Fruit fly (Drosophila melanogaster) whole organism, embryonic: Measurements from ENCODE around the gene CG42542.

Source experiments
- Ada2b ChIP-seq: fragments of 200-800 bp; sonication (Bioruptor generic); IDR thresholded peaks from 2 replicates; pipeline ENCODE4 v1.3.6; 2022; ENCODE audit warnings: missing biosample characterization, missing genetic modification characterization
- Atf3 ChIP-seq: fragments of 200-800 bp; sonication (Bioruptor generic); optimal IDR thresholded peaks from 3 replicates; lab custom pipeline; 2016; ENCODE audit warnings: missing biosample characterization, missing genetic modification characterization
- BEAF-32 ChIP-seq: fragments of 200-800 bp; sonication (Bioruptor generic); optimal IDR thresholded peaks from 3 replicates; lab custom pipeline; 2017; ENCODE audit warnings: missing biosample characterization, missing genetic modification characterization, mild to moderate bottlenecking, moderate library complexity, missing genetic modification reagents
- CG11456 ChIP-seq: fragments of 200-800 bp; sonication (Bioruptor generic); IDR thresholded peaks from 3 replicates; pipeline ENCODE4 v1.3.6; 2022; ENCODE audit warnings: missing biosample characterization, missing genetic modification characterization
- CG12155 ChIP-seq: fragments of 200-800 bp; sonication (Bioruptor generic); optimal IDR thresholded peaks from 3 replicates; lab custom pipeline; 2016; ENCODE audit warnings: missing biosample characterization, missing genetic modification characterization
- CG12236 ChIP-seq: fragments of 200-800 bp; sonication (Bioruptor generic); optimal IDR thresholded peaks from 2 replicates; lab custom pipeline; 2016; ENCODE audit warnings: missing biosample characterization, missing genetic modification characterization
- CG12769 ChIP-seq: fragments of 200-800 bp; sonication (Bioruptor generic); optimal IDR thresholded peaks from 2 replicates; lab custom pipeline; 2019; ENCODE audit warnings: missing biosample characterization, mild to moderate bottlenecking, missing genetic modification characterization, moderate library complexity
- CG14965 ChIP-seq: fragments of 200-800 bp; sonication (Bioruptor generic); optimal IDR thresholded peaks from 2 replicates; lab custom pipeline; 2016; ENCODE audit warnings: missing biosample characterization, missing genetic modification characterization, borderline replicate concordance
- CG17361 ChIP-seq: fragments of 200-800 bp; sonication (Bioruptor generic); IDR thresholded peaks from 3 replicates; pipeline ENCODE4 v1.3.6; 2022; ENCODE audit warnings: missing biosample characterization, missing genetic modification characterization
- CG2202 ChIP-seq: fragments of 200-800 bp; sonication (Bioruptor generic); optimal IDR thresholded peaks from 2 replicates; lab custom pipeline; 2018; ENCODE audit warnings: missing biosample characterization, mild to moderate bottlenecking, missing genetic modification characterization
- CG32532 ChIP-seq: fragments of 200-800 bp; sonication (Bioruptor generic); IDR thresholded peaks from 2 replicates; pipeline ENCODE4 v1.3.6; 2022; ENCODE audit warnings: missing biosample characterization, missing genetic modification characterization
- CG4424 ChIP-seq: fragments of 200-800 bp; sonication (Bioruptor generic); optimal IDR thresholded peaks from 3 replicates; lab custom pipeline; 2016; ENCODE audit warnings: missing biosample characterization, missing genetic modification characterization
- CG6654 ChIP-seq: fragments of 200-800 bp; sonication (Bioruptor generic); optimal IDR thresholded peaks from 2 replicates; lab custom pipeline; 2017; ENCODE audit warnings: missing biosample characterization, mild to moderate bottlenecking, missing genetic modification characterization
- CG7271 ChIP-seq: fragments of 200-800 bp; sonication (Bioruptor generic); optimal IDR thresholded peaks from 2 replicates; lab custom pipeline; 2018; ENCODE audit warnings: missing biosample characterization, mild to moderate bottlenecking, missing genetic modification characterization, moderate library complexity
- CG8281 ChIP-seq: fragments of 200-800 bp; sonication (Bioruptor generic); optimal IDR thresholded peaks from 2 replicates; lab custom pipeline; 2018; ENCODE audit warnings: missing biosample characterization, mild to moderate bottlenecking, missing genetic modification characterization, moderate library complexity
- CG8924 ChIP-seq: fragments of 200-800 bp; optimal IDR thresholded peaks from 3 replicates; lab custom pipeline; 2019; ENCODE audit warnings: missing biosample characterization, mild to moderate bottlenecking, missing genetic modification characterization, moderate library complexity
- Camta ChIP-seq: fragments of 200-800 bp; sonication (Bioruptor generic); optimal IDR thresholded peaks from 2 replicates; lab custom pipeline; 2016; ENCODE audit warnings: missing biosample characterization, missing genetic modification characterization
- Dip2 ChIP-seq: fragments of 200-800 bp; sonication (Bioruptor generic); IDR thresholded peaks from 2 replicates; pipeline ENCODE4 v1.3.6; 2022; ENCODE audit warnings: missing biosample characterization, missing genetic modification characterization
- Doc2 ChIP-seq: fragments of 200-800 bp; sonication (Bioruptor generic); IDR thresholded peaks from 2 replicates; pipeline ENCODE4 v1.3.6; 2022; ENCODE audit warnings: missing biosample characterization, missing genetic modification characterization
- Dref ChIP-seq: fragments of 200-800 bp; sonication (Bioruptor generic); IDR thresholded peaks from 2 replicates; pipeline ENCODE4 v1.3.6; 2022; ENCODE audit warnings: missing biosample characterization, missing genetic modification characterization
- E2f2 ChIP-seq: fragments of 200-800 bp; sonication (Bioruptor generic); IDR thresholded peaks from 2 replicates; pipeline ENCODE4 v1.3.6; 2022; ENCODE audit warnings: missing biosample characterization, missing genetic modification characterization
- Eip74EF ChIP-seq, 2 experiments: fragments of 200-800 bp in 1 of 2; fragments of >200 bp in 1 of 2; sonication (Bioruptor generic) in 1 of 2; optimal IDR thresholded peaks; 2 replicates each; lab custom pipeline; 2017 to 2019; ENCODE audit warnings: missing biosample characterization in 2 of 2, missing genetic modification characterization in 2 of 2, mild to moderate bottlenecking in 1 of 2, moderate library complexity in 1 of 2
- Hey ChIP-seq: fragments of 200-800 bp; sonication (Bioruptor generic); optimal IDR thresholded peaks from 3 replicates; lab custom pipeline; 2018; ENCODE audit warnings: missing biosample characterization, mild to moderate bottlenecking, missing genetic modification characterization
- Hr51 ChIP-seq, 2 experiments: fragments of 200-800 bp; sonication (Bioruptor generic); optimal IDR thresholded peaks; 2 replicates in 1 of 2; 3 replicates in 1 of 2; lab custom pipeline; 2016 to 2018; ENCODE audit warnings: missing biosample characterization in 2 of 2, missing genetic modification characterization in 2 of 2, mild to moderate bottlenecking in 1 of 2, moderate library complexity in 1 of 2
- Hr78 ChIP-seq, 2 experiments: fragments of 200-800 bp in 1 of 2; fragments of >200 bp in 1 of 2; sonication (Bioruptor generic) in 1 of 2; optimal IDR thresholded peaks; 2 replicates each; lab custom pipeline; 2017 to 2019; ENCODE audit warnings: missing biosample characterization in 2 of 2, missing genetic modification characterization in 2 of 2, mild to moderate bottlenecking in 1 of 2, moderate library complexity in 1 of 2
- MESR4 ChIP-seq: fragments of 200-800 bp; sonication (Bioruptor generic); optimal IDR thresholded peaks from 2 replicates; lab custom pipeline; 2018; ENCODE audit warnings: missing biosample characterization, mild to moderate bottlenecking, missing genetic modification characterization, moderate library complexity
- NK7.1 ChIP-seq: fragments of 200-800 bp; sonication (Bioruptor generic); optimal IDR thresholded peaks from 3 replicates; lab custom pipeline; 2016; ENCODE audit warnings: missing biosample characterization, missing genetic modification characterization
- Neu2 ChIP-seq: fragments of 200-800 bp; sonication (Bioruptor generic); optimal IDR thresholded peaks from 3 replicates; lab custom pipeline; 2016; ENCODE audit warnings: missing biosample characterization, missing genetic modification characterization, borderline replicate concordance
- Sox100B ChIP-seq: fragments of 200-800 bp; sonication (Bioruptor generic); optimal IDR thresholded peaks from 3 replicates; lab custom pipeline; 2018; ENCODE audit warnings: missing biosample characterization, mild to moderate bottlenecking, missing genetic modification characterization
- Usf ChIP-seq: fragments of 200-800 bp; sonication (Bioruptor generic); optimal IDR thresholded peaks from 2 replicates; lab custom pipeline; 2017; ENCODE audit warnings: missing genotype, missing biosample characterization, missing genetic modification characterization
- ap ChIP-seq: fragments of 200-800 bp; sonication (Bioruptor generic); IDR thresholded peaks from 2 replicates; pipeline ENCODE4 v1.3.6; 2022; ENCODE audit warnings: missing biosample characterization, missing genetic modification characterization
- chif ChIP-seq, 2 experiments: fragments of 200-800 bp; sonication (Bioruptor generic); optimal IDR thresholded peaks; 3 replicates each; lab custom pipeline; 2016; ENCODE audit warnings: missing biosample characterization in 2 of 2, missing genetic modification characterization in 2 of 2
- chm ChIP-seq: fragments of 200-800 bp; sonication (Bioruptor generic); IDR thresholded peaks from 2 replicates; pipeline ENCODE4 v1.3.6; 2022; ENCODE audit warnings: missing biosample characterization, missing genetic modification characterization
- corto ChIP-seq: fragments of 200-800 bp; sonication (Bioruptor generic); optimal IDR thresholded peaks from 2 replicates; lab custom pipeline; 2016; ENCODE audit warnings: missing biosample characterization, mild to moderate bottlenecking, missing genetic modification characterization, moderate library complexity
- crc ChIP-seq: fragments of 200-800 bp; sonication (Bioruptor generic); optimal IDR thresholded peaks from 2 replicates; lab custom pipeline; 2016; ENCODE audit warnings: missing biosample characterization, missing genetic modification characterization
- crp ChIP-seq, 2 experiments: fragments of 200-800 bp; sonication (Bioruptor generic); optimal IDR thresholded peaks; 2 replicates in 1 of 2; 3 replicates in 1 of 2; lab custom pipeline; 2017; ENCODE audit warnings: missing biosample characterization in 2 of 2, missing genetic modification characterization in 2 of 2, mild to moderate bottlenecking in 1 of 2, moderate library complexity in 1 of 2
- dati ChIP-seq: fragments of 200-800 bp; sonication (Bioruptor generic); IDR thresholded peaks from 2 replicates; pipeline ENCODE4 v1.3.6; 2022; ENCODE audit warnings: missing biosample characterization, missing genetic modification characterization
- disco-r ChIP-seq: fragments of 200-800 bp; sonication (Bioruptor generic); optimal IDR thresholded peaks from 2 replicates; lab custom pipeline; 2016; ENCODE audit warnings: missing biosample characterization, missing genetic modification characterization
- eve ChIP-seq, 2 experiments: fragments of >200 bp; optimal IDR thresholded peaks; 2 replicates each; lab custom pipeline; 2017; ENCODE audit warnings: missing biosample characterization in 2 of 2, missing genetic modification characterization in 2 of 2
- gcm2 ChIP-seq: fragments of 200-800 bp; sonication (Bioruptor generic); optimal IDR thresholded peaks from 2 replicates; lab custom pipeline; 2016; ENCODE audit warnings: missing biosample characterization, missing genetic modification characterization
- h ChIP-seq: fragments of >200 bp; optimal IDR thresholded peaks from 2 replicates; lab custom pipeline; 2017
- hkb ChIP-seq, 2 experiments: fragments of 200-800 bp in 1 of 2; fragments of >200 bp in 1 of 2; sonication (Bioruptor generic) in 1 of 2; IDR thresholded peaks in 1 of 2; optimal IDR thresholded peaks in 1 of 2; 2 replicates each; pipeline versions ENCODE4 v1.3.6 to Lab custom; 2017 to 2022; ENCODE audit warnings: missing biosample characterization in 1 of 2, missing genetic modification characterization in 1 of 2
- ind ChIP-seq: fragments of 200-800 bp; sonication (Bioruptor generic); optimal IDR thresholded peaks from 3 replicates; lab custom pipeline; 2016; ENCODE audit warnings: missing biosample characterization, missing genetic modification characterization
- kay ChIP-seq: fragments of 200-800 bp; sonication (Bioruptor generic); optimal IDR thresholded peaks from 2 replicates; lab custom pipeline; 2016; ENCODE audit warnings: missing biosample characterization, missing genetic modification characterization
- maf-S ChIP-seq: fragments of 200-800 bp; sonication (Bioruptor generic); optimal IDR thresholded peaks from 2 replicates; lab custom pipeline; 2016; ENCODE audit warnings: missing biosample characterization, missing genetic modification characterization
- mirr ChIP-seq: fragments of 200-800 bp; sonication (Bioruptor generic); optimal IDR thresholded peaks from 3 replicates; lab custom pipeline; 2018; ENCODE audit warnings: missing biosample characterization, mild to moderate bottlenecking, missing genetic modification characterization
- salm ChIP-seq: fragments of 200-800 bp; sonication (Bioruptor generic); optimal IDR thresholded peaks from 2 replicates; lab custom pipeline; 2018; ENCODE audit warnings: missing biosample characterization, mild to moderate bottlenecking, missing genetic modification characterization
- ttk ChIP-seq: fragments of 200-800 bp; sonication (Bioruptor generic); IDR thresholded peaks from 2 replicates; pipeline ENCODE4 v2.1.2; 2022; ENCODE audit warnings: missing biosample characterization, missing genetic modification characterization
- tx ChIP-seq: fragments of 200-800 bp; sonication (Bioruptor generic); optimal IDR thresholded peaks from 2 replicates; lab custom pipeline; 2016; ENCODE audit warnings: missing biosample characterization, missing genetic modification characterization

CG42542 gene

dm6 chr3R:15229329-15229876 lies 33.0 kb downstream of the CG42542 start, which contains the start of the genes Art3 and mRpS10 (continued):
- TF ChIP-seq Usf (GFP tag; lab: Kevin White, UChicago) = peak; percentile 100
- peak; percentile 100 for TF ChIP-seq CG11456
- peak; percentile 100 for TF ChIP-seq Atf3 (GFP tag; lab: Kevin White, UChicago)
- TF ChIP-seq maf-S (GFP tag; lab: Kevin White, UChicago) = peak; percentile 100
- TF ChIP-seq CG12236 (GFP tag; lab: Kevin White, UChicago) = peak; percentile 100
- TF ChIP-seq Camta (GFP tag; lab: Kevin White, UChicago) = peak; percentile 100
- peak in 1 of 2 experiments; percentile 99 for TF ChIP-seq Eip74EF (GFP tag; optimal IDR thresholded peaks at IDR 0.05; lab: Kevin White, UChicago)
- TF ChIP-seq CG8924 (tag; lab: Kevin White, UChicago) = peak; percentile 100
- TF ChIP-seq crp (GFP tag; optimal IDR thresholded peaks at IDR 0.05; lab: Kevin White, UChicago) = peak; percentile 55 to 80
- TF ChIP-seq mirr = peak; percentile 100
- TF ChIP-seq NK7.1 (GFP tag; lab: Kevin White, UChicago) = peak; percentile 100
- TF ChIP-seq h (lab: Kevin White, UChicago) = no peak
- peak; percentile 99 for TF ChIP-seq crc (GFP tag; lab: Kevin White, UChicago)
- peak in 1 of 2 experiments; percentile 98 for TF ChIP-seq Hr78 (GFP tag; optimal IDR thresholded peaks at IDR 0.05; lab: Kevin White, UChicago)
- TF ChIP-seq corto = no peak
- peak; percentile 93 for TF ChIP-seq MESR4 (GFP tag; lab: Kevin White, UChicago)
- TF ChIP-seq E2f2 (GFP tag; lab: Robert Waterston, UW) = peak; percentile 96
- peak; percentile 99 for TF ChIP-seq gcm2
- TF ChIP-seq Neu2 (GFP tag; lab: Kevin White, UChicago) = peak; percentile 100
- peak; percentile 99 for TF ChIP-seq Doc2
- peak; percentile 100 for TF ChIP-seq CG17361 (GFP tag; lab: Robert Waterston, UW)
- TF ChIP-seq Sox100B (GFP tag; lab: Kevin White, UChicago) = peak; percentile 100
- TF ChIP-seq Dref (GFP tag; lab: Robert Waterston, UW) = peak; percentile 55
- TF ChIP-seq Hr51 (GFP tag; optimal IDR thresholded peaks at IDR 0.05; lab: Kevin White, UChicago) = peak; percentile 100
- peak; percentile 100 for TF ChIP-seq chm (GFP tag; lab: Robert Waterston, UW)
- TF ChIP-seq CG6654 (GFP tag; lab: Kevin White, UChicago) = peak; percentile 96
- TF ChIP-seq ttk = peak; percentile 100
- peak; percentile 94 for TF ChIP-seq CG14965
- TF ChIP-seq dati (GFP tag; lab: Robert Waterston, UW) = peak; percentile 100
- TF ChIP-seq tx (GFP tag; lab: Kevin White, UChicago) = peak; percentile 100
- TF ChIP-seq Hey = peak; percentile 99
- peak; percentile 100 for TF ChIP-seq ind (GFP tag; lab: Kevin White, UChicago)
- peak; percentile 45 for TF ChIP-seq hkb (optimal IDR thresholded peaks at IDR 0.05; lab: Kevin White, UChicago)
- TF ChIP-seq hkb (GFP tag; IDR thresholded peaks at IDR 0.05; lab: Robert Waterston, UW) = peak; percentile 100
- peak; percentile 100 for TF ChIP-seq CG4424 (GFP tag; lab: Kevin White, UChicago)
- TF ChIP-seq CG12155 (GFP tag; lab: Kevin White, UChicago) = peak; percentile 99
- TF ChIP-seq eve (GFP tag; optimal IDR thresholded peaks at IDR 0.05; lab: Kevin White, UChicago) = peak in 1 of 2 experiments; percentile 97
- peak; percentile 100 for TF ChIP-seq disco-r
- TF ChIP-seq BEAF-32 (GFP tag; lab: Kevin White, UChicago) = peak; percentile 52
- TF ChIP-seq CG12769 (tag; lab: Kevin White, UChicago) = peak; percentile 100
- peak; percentile 100 for TF ChIP-seq salm (tag; lab: Kevin White, UChicago)
- peak; percentile 100 for TF ChIP-seq CG32532 (GFP tag; lab: Robert Waterston, UW)
- TF ChIP-seq Dip2 = peak; percentile 84
- TF ChIP-seq CG8281 (tag; lab: Kevin White, UChicago) = peak; percentile 97
- peak; percentile 100 for TF ChIP-seq kay
- peak; percentile 100 for TF ChIP-seq chif (GFP tag; optimal IDR thresholded peaks at IDR 0.05; lab: Kevin White, UChicago)
- TF ChIP-seq CG7271 (tag; lab: Kevin White, UChicago) = peak; percentile 100
- TF ChIP-seq CG2202 = peak; percentile 100
- TF ChIP-seq ap (GFP tag; lab: Robert Waterston, UW) = peak; percentile 100
- peak; percentile 100 for TF ChIP-seq Ada2b (GFP tag; lab: Robert Waterston, UW)
